Worm (Caenorhabditis elegans) whole organism, dauer: ENCODE measurements around the gene exc-13.
"Not testable (repeated sequence)": the region's sequence is repeated elsewhere in the genome, so short reads cannot be mapped to it uniquely, and the experiment has no call there.

Experiments
- unc-62 ChIP-seq: sonication (generic microtip); optimal IDR thresholded peaks from 2 replicates; lab custom pipeline; 2017; ENCODE audit warnings: missing biosample characterization, missing genetic modification reagents, missing genetic modification characterization

Gene exc-13

DNA sequence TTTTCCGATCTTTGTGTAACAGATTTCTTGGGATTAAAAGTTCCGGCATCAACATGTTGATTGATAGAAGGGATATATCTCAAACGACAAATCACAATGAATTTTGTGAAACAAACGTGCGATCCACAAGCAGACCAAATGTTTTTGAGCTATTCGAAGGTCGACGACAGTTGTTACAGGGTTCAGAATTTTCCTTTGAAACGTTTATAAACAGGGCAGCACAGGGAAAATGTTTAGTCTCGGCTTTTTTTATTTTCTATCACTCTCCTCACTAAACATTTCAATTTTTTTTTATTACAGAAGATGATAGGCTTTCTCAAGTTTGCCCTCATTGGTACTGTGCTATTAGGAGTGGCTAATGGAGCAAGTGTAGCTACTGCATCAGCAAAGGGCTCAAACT lies at the start of gene exc-13:
TSS of gene exc-13 (plus strand) at position 301 of the 400 bp plus-strand sequence.
- TF ChIP-seq unc-62 (GFP tag; lab: Kevin White, UChicago), result no peak

DNA sequence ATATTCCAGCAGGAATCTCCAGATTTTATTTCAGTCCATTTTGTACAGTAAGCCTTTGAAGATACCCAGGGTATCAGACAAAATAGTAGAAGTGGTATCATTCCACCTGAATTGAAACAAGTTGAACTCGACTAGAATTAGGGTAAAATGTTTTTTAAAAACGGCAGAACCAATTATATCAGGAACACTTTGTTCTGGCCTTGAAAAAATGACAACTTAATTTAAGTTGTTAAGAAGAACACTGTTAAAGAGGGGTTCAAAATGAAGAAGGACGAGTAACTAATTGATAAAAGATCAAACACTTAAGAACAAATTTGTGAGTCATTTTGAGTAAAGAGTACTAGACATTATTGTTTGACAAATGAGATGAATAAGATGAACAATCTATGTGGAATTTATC lies 44.1 kb upstream of the exc-13 start, which contains the start of gene lmd-4:
TSS of gene lmd-4 (minus strand) at position 101 of the 400 bp plus-strand sequence.
- TF ChIP-seq unc-62 (GFP tag; lab: Kevin White, UChicago), result no peak

DNA sequence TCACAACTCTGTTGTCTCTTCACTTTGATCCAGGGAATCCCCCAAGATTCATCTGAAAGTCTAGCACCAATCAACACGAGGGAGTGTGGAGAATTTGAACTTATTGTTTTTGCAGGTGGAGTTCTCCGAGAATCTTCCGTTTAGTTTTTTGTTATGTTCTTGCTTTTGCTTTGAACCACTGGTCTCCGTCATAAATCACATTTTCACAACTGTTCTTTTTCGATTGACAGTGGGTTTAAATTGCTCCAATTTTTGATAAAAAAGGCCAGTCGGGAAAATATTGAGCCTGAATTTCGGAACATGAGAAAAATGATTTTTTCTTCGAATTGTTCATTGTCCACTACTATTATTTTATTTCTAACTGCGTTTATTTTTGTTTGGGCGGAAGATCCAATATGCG lies 43.1 kb upstream of the exc-13 start, which contains the start of gene F10G2.10:
TSS of gene F10G2.10 (plus strand) at position 301 of the 400 bp plus-strand sequence.
- TF ChIP-seq unc-62 (GFP tag; lab: Kevin White, UChicago), result no peak

DNA sequence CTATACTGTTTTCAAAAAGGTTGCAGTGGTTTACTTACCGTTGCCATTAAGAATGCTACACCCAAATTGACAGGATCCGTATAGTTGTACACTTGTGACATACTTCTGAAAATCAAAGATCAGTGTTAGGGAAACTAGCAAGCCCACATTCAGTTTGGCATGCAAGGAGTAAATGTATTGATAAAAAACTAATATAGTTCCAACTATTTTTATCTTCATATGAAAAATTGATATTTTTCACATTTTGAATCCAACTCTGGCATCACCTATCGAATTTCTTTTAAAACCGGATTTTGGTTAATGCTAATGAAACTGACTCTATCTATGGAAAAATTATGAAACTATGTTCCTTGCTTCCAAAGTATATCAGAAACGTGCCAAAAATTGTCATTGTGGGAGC lies 39.8 kb upstream of the exc-13 start, which contains the start of gene srx-92:
TSS of gene srx-92 (minus strand) at position 101 of the 400 bp plus-strand sequence.
- TF ChIP-seq unc-62 (GFP tag; lab: Kevin White, UChicago), result no peak

DNA sequence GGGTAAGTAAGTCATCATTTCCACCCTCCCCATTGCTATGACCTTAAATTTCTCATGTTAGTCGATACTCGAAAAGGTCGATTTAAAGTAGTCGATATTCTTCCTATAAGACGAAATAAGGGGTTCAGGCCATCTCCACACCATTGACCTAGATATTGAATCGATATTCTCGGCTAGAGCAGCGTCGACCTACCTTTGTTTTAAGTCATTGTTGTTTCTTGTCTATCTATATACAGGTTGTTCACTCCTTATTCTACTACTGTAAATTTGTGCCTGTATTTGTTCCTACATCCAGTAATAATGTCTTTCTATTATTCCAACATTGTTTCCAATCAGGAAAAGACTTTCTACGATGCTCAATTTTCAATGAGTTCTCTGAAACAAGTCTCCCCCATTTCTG lies 38.1 kb upstream of the exc-13 start, which contains the start of gene F10G2.4:
TSS of gene F10G2.4 (plus strand) at position 301 of the 400 bp plus-strand sequence.
- no peak for TF ChIP-seq unc-62 (GFP tag; lab: Kevin White, UChicago)

DNA sequence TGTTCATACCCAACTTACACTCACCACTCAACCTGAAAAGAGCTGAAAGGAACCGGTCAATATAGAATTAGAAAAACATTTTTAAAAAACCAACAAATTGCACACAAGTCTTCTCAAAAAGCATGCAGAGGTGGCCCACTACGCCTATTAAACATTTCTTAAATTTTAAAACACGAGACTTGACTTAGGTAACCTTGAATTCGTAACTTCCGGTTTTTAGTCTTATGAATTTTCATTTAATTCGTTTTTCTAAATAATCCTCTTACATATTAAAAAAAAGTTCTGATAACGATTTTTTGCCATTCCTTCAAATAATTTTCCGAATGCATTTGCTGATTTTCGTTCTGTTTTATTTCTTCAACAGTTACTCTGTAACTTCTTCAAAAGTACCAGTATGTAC lies 37.0 kb upstream of the exc-13 start, which contains the start of gene clec-7:
TSS of gene clec-7 (plus strand) at position 301 of the 400 bp plus-strand sequence.
- no peak for TF ChIP-seq unc-62 (GFP tag; lab: Kevin White, UChicago)

DNA sequence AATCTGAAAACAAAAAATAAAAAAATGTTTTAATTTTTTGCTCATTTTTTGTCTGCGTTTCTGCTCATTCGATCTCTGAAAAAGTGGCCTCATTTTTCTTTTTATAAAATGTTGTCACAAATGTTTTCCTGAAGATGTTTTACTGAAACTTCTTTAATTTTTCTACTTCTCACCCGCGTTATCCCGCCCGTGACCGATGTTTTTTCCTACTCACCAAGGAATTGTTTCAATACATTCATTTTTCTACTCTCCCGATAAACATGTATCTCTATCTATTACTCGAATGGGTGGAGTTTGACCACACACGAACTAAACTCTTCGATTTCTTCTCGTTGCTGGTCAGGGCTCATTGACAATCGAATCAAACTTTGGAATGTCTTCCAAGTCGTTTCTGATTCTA lies 34.2 kb upstream of the exc-13 start, which contains the start of gene F10G2.2:
TSS of gene F10G2.2 (plus strand) at position 301 of the 400 bp plus-strand sequence.
- no peak for TF ChIP-seq unc-62 (GFP tag; lab: Kevin White, UChicago)

DNA sequence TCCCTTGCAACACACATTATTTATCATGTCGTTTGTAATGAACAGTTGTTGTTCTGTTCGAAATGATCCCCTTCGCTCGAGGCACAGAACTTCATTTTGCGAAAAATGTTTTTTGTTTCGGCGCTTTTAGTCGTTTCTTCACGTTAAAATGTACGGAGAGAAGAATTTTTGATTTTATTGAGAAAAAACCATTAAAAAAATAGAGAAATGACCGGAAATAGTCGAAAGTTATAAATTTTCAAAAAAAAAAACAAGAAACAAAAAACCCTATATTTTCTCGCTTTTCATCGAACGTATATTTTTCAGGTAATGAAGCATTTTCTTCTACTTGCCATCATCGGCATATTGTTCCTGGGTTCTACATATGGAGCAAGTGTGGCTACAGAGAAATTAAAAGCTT lies 32.8 kb upstream of the exc-13 start, which contains the start of gene F10G2.1:
TSS of gene F10G2.1 (plus strand) at position 301 of the 400 bp plus-strand sequence.
- no peak for TF ChIP-seq unc-62 (GFP tag; lab: Kevin White, UChicago)

DNA sequence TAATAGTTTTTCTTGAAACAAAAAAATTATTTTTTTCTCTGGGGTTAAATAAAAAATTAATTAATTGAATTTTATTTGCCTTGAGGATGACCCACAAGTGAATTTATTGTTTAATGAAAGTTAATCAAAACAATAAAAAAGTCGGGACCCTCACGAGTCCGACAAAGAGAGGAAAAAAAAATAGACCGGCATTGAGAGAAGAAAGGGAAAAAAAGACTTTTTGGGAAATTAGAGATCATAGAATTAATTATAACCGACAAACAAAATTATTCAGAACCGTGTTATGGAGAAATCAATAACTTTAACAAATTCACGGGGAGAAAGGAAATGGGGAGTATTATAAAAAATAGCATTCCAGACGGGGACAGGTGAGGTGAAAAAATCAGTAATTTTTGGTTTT lies 27.8 kb upstream of the exc-13 start, which contains the start of gene F10G2.7:
TSS of gene F10G2.7 (minus strand) at position 101 of the 400 bp plus-strand sequence.
- not testable (repeated sequence) for TF ChIP-seq unc-62 (GFP tag; lab: Kevin White, UChicago)

DNA sequence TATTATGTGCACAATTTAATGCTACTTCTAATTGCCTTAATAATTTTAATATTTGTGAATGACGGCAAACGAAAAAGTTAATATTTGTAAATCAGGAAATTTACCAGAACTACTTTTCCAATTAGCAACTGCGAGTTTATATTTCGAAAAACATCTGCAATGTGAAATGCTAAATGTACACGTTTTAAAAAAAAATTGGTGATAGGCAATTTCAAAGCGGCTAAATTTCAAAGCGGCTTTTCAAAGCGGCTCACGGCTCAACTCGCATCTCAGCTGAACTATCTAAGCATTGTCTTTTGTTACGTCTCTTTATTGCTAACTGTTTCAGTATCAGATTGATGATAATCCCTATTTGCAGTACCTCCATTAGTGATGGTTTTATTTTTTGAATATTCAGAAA lies 25.2 kb upstream of the exc-13 start, which contains the start of gene srh-187:
TSS of gene srh-187 (minus strand) at position 101 of the 400 bp plus-strand sequence.
- no peak for TF ChIP-seq unc-62 (GFP tag; lab: Kevin White, UChicago)

DNA sequence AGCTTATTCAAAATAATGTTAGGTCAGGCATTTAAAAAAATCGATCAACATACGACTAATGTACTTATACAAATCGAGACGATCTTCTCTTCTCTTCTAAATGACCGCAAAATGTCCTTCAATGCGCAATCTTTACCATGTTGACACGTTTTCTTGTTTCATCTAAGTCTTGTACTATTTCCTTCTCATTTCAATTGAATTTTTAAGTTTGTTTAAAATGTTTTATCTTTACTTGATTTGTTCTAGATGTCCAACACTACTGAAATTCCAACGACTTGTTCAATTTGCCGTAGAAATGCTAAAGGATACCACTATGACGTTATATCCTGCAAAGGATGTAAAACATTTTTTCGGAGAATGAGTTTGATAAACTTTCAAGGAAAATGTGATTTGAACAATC lies 23.1 kb upstream of the exc-13 start, which contains the start of the genes nhr-263 and nhr-148:
TSS of gene nhr-263 (minus strand) at position 101 of the 400 bp plus-strand sequence.
TSS of gene nhr-148 (plus strand) at position 215 of the 400 bp plus-strand sequence.
- no peak for TF ChIP-seq unc-62 (GFP tag; lab: Kevin White, UChicago)

DNA sequence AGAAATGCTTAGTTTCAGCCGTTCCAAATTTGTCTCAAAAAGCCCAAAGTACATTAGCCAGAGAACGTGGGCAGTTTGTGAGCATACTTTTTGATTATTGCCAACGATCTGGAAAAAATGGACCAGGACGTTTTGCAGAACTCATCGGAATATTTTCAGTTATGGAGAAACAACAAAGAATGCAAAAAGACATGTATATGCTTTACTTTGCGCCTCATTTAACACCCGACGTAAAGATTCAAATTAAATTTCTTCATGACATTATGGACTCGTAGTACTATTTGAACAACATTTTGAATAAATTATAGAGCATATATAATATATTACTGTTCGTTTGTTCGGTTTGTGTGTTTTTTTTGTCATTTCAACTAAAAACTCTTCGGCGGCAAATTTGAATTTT lies 21.5 kb upstream of the exc-13 start, which contains the start of gene srh-244:
TSS of gene srh-244 (plus strand) at position 301 of the 400 bp plus-strand sequence.
- no peak for TF ChIP-seq unc-62 (GFP tag; lab: Kevin White, UChicago)

DNA sequence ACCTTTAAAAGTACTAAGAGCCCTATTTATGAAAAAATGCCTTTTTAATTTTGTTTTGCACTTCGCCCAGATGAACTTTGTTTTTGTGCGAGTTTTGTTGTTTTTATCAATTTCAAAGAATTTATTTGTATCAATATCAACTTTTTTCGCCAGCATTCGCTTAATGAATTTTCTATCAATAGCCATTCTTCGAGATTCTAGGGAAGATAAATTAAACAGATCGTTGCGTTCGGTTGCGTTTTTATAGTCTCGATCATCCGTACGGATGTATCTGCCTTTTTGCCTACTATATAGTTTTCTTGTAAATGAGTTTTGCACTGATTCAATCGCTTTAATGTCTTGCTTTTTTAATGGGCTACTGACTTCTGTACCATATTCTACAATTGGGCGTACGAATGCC lies 19.6 kb upstream of the exc-13 start, which contains the start of gene nhr-147:
TSS of gene nhr-147 (plus strand) at position 301 of the 400 bp plus-strand sequence.
- not testable (repeated sequence) for TF ChIP-seq unc-62 (GFP tag; lab: Kevin White, UChicago)

DNA sequence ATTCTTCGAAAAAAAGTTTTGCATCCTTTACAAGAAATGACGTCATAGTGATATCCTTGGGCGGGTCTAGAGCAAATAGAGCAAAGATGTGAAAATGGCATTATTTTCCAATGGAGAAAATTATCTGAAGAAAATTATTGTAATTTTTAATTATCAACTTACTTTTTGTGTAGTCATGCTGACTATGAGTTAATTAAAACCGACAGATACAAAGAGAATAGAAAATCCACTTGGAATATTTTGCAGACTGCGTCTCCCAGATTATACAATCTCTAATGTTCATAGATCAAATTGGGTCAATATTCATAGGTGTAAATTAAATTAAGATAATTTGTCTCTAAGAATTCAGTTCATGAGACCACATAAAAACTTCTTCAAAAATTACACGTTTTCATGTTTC lies 15.5 kb upstream of the exc-13 start, which contains the start of gene nhr-149:
TSS of gene nhr-149 (minus strand) at position 101 of the 400 bp plus-strand sequence.
- no peak for TF ChIP-seq unc-62 (GFP tag; lab: Kevin White, UChicago)

DNA sequence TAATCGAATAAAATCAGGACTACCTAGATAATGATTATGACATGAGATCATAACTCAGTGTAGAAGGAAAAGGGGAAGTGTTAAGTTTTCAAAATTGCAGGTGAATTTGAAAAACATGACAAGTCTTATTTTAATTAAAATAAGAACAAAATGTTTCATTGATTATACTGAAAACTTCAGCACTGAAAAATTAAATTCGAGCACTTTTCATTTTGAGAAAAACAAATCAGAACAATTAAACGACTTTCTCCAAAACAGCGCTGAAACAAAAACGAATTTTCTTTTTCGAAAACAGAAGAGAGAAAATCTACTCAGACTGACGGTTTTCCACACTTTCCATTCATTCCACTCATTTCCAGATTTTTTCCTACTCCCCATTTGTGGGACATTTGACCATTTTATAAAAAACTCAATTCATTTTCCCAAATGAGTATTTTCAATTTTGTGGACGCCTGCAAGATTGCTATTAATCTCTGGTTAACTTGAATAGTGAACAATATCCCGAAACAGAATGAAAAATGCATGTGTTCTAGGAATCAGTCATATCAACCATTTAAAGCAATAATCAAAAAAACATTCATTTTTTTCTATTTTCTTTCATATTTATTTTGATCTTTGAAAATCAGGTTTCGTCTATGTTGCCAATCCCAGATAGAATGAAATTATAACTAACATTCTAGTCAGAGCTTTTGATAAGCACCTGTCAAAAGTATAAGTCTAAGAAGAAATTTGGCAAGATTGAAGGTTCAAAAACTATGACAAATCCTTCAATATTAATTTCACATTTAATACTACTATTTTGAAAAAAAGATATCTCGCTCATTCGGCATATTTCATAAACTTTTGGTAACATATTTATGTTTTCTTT lies 12.6 kb upstream of the exc-13 start, which contains the start of the genes srh-231 and srh-275:
TSS of gene srh-231 (minus strand) at position 51 of the 868 bp plus-strand sequence.
TSS of gene srh-275 (plus strand) at position 818 of the 868 bp plus-strand sequence.
- no peak for TF ChIP-seq unc-62 (GFP tag; lab: Kevin White, UChicago)
